Fruit fly (Drosophila melanogaster) whole organism, embryonic: Measurements from ENCODE around the gene Rab23.
A peak's percentile ranks its signal among the peaks of the same experiment; 100 is the strongest.

ENCODE experiments used
- Adf1 ChIP-seq: fragments of 200-800 bp; sonication (Bioruptor generic); IDR thresholded peaks from 2 replicates; pipeline ENCODE4 v1.3.6; 2022; ENCODE audit warnings: missing biosample characterization, missing genetic modification characterization
- Asciz ChIP-seq: fragments of 200-800 bp; sonication (Bioruptor generic); optimal IDR thresholded peaks from 2 replicates; lab custom pipeline; 2017; ENCODE audit warnings: missing biosample characterization, mild to moderate bottlenecking, missing genetic modification characterization, missing genetic modification reagents
- CG11504 ChIP-seq: fragments of 200-800 bp; sonication (Bioruptor generic); optimal IDR thresholded peaks from 3 replicates; lab custom pipeline; 2019; ENCODE audit warnings: missing biosample characterization, mild to moderate bottlenecking, missing genetic modification characterization, moderate library complexity
- CG12219 ChIP-seq: fragments of 200-800 bp; sonication (Bioruptor generic); optimal IDR thresholded peaks from 3 replicates; lab custom pipeline; 2018; ENCODE audit warnings: missing biosample characterization, mild to moderate bottlenecking, missing genetic modification characterization
- CG12659 ChIP-seq: fragments of 200-800 bp; sonication (Bioruptor generic); optimal IDR thresholded peaks from 3 replicates; lab custom pipeline; 2017; ENCODE audit warnings: mild to moderate bottlenecking, missing biosample characterization, missing genetic modification reagents, missing genetic modification characterization
- CG13775 ChIP-seq: fragments of 200-800 bp; sonication (Bioruptor generic); optimal IDR thresholded peaks from 3 replicates; lab custom pipeline; 2017; ENCODE audit warnings: missing biosample characterization, mild to moderate bottlenecking, missing genetic modification characterization
- CG13894 ChIP-seq: fragments of 200-800 bp; sonication (Bioruptor generic); optimal IDR thresholded peaks from 3 replicates; lab custom pipeline; 2018; ENCODE audit warnings: missing biosample characterization, mild to moderate bottlenecking, missing genetic modification characterization, moderate library complexity
- CG14050 ChIP-seq: fragments of 200-800 bp; sonication (Bioruptor generic); IDR thresholded peaks from 3 replicates; pipeline ENCODE4 v1.3.6; 2022; ENCODE audit warnings: missing biosample characterization, missing genetic modification characterization
- CG14441 ChIP-seq: fragments of 200-800 bp; sonication (Bioruptor generic); IDR thresholded peaks from 2 replicates; pipeline ENCODE4 v1.3.6; 2022; ENCODE audit warnings: missing biosample characterization, missing genetic modification characterization
- CG15269 ChIP-seq: fragments of 200-800 bp; sonication (Bioruptor generic); optimal IDR thresholded peaks from 2 replicates; lab custom pipeline; 2018; ENCODE audit warnings: missing biosample characterization, mild to moderate bottlenecking, missing genetic modification characterization, moderate library complexity
- CG15514 ChIP-seq: fragments of 200-800 bp; sonication (Bioruptor generic); optimal IDR thresholded peaks from 3 replicates; lab custom pipeline; 2017; ENCODE audit warnings: missing biosample characterization, missing genetic modification characterization, mild to moderate bottlenecking, moderate library complexity, missing genetic modification reagents
- CG18476 ChIP-seq: fragments of 200-800 bp; sonication (Bioruptor generic); optimal IDR thresholded peaks from 2 replicates; lab custom pipeline; 2016; ENCODE audit warnings: missing biosample characterization, mild to moderate bottlenecking, missing genetic modification characterization
- CG18764 ChIP-seq: fragments of 200-800 bp; sonication (Bioruptor generic); optimal IDR thresholded peaks from 3 replicates; lab custom pipeline; 2016; ENCODE audit warnings: missing biosample characterization, missing genetic modification characterization
- CG32772 ChIP-seq: fragments of 200-800 bp; sonication (Bioruptor generic); IDR thresholded peaks from 2 replicates; pipeline ENCODE4 v1.3.6; 2022; ENCODE audit warnings: missing biosample characterization, missing genetic modification characterization
- CG3838 ChIP-seq: fragments of 200-800 bp; sonication (Bioruptor generic); optimal IDR thresholded peaks from 3 replicates; lab custom pipeline; 2016; ENCODE audit warnings: missing biosample characterization, missing genetic modification characterization
- CG4424 ChIP-seq: fragments of 200-800 bp; sonication (Bioruptor generic); optimal IDR thresholded peaks from 3 replicates; lab custom pipeline; 2016; ENCODE audit warnings: missing biosample characterization, missing genetic modification characterization
- CG4730 ChIP-seq: fragments of 200-800 bp; sonication (Bioruptor generic); IDR thresholded peaks from 2 replicates; pipeline ENCODE4 v1.3.6; 2022; ENCODE audit warnings: missing biosample characterization, missing genetic modification characterization
- CG7786 ChIP-seq: fragments of 200-800 bp; sonication (Bioruptor generic); optimal IDR thresholded peaks from 2 replicates; lab custom pipeline; 2016; ENCODE audit warnings: missing biosample characterization, missing genetic modification characterization
- CHES-1-like ChIP-seq: fragments of 200-800 bp; sonication (Bioruptor generic); optimal IDR thresholded peaks from 2 replicates; lab custom pipeline; 2016; ENCODE audit warnings: missing biosample characterization, missing genetic modification characterization
- Dbx ChIP-seq: fragments of 200-800 bp; sonication (Bioruptor generic); IDR thresholded peaks from 3 replicates; pipeline ENCODE4 v1.3.6; 2022; ENCODE audit warnings: missing biosample characterization, missing genetic modification characterization
- Doc3 ChIP-seq: fragments of 200-800 bp; sonication (Bioruptor generic); IDR thresholded peaks from 3 replicates; pipeline ENCODE4 v1.3.6; 2022; ENCODE audit warnings: missing biosample characterization, missing genetic modification characterization; ENCODE audit not compliant: partially characterized antibody
- ERR ChIP-seq: fragments of 200-800 bp; sonication (Bioruptor generic); optimal IDR thresholded peaks from 2 replicates; lab custom pipeline; 2016; ENCODE audit warnings: missing biosample characterization, missing genetic modification characterization
- Eip74EF ChIP-seq, 2 experiments: fragments of 200-800 bp in 1 of 2; fragments of >200 bp in 1 of 2; sonication (Bioruptor generic) in 1 of 2; optimal IDR thresholded peaks; 2 replicates each; lab custom pipeline; 2017 to 2019; ENCODE audit warnings: missing biosample characterization in 2 of 2, missing genetic modification characterization in 2 of 2, mild to moderate bottlenecking in 1 of 2, moderate library complexity in 1 of 2
- Fer1 ChIP-seq: fragments of 200-800 bp; sonication (Bioruptor generic); optimal IDR thresholded peaks from 2 replicates; lab custom pipeline; 2017; ENCODE audit warnings: missing biosample characterization, mild to moderate bottlenecking, missing genetic modification characterization
- Hey ChIP-seq: fragments of 200-800 bp; sonication (Bioruptor generic); optimal IDR thresholded peaks from 3 replicates; lab custom pipeline; 2018; ENCODE audit warnings: missing biosample characterization, mild to moderate bottlenecking, missing genetic modification characterization
- Hr78 ChIP-seq, 2 experiments: fragments of 200-800 bp in 1 of 2; fragments of >200 bp in 1 of 2; sonication (Bioruptor generic) in 1 of 2; optimal IDR thresholded peaks; 2 replicates each; lab custom pipeline; 2017 to 2019; ENCODE audit warnings: missing biosample characterization in 2 of 2, missing genetic modification characterization in 2 of 2, mild to moderate bottlenecking in 1 of 2, moderate library complexity in 1 of 2
- Neu2 ChIP-seq: fragments of 200-800 bp; sonication (Bioruptor generic); optimal IDR thresholded peaks from 3 replicates; lab custom pipeline; 2016; ENCODE audit warnings: missing biosample characterization, missing genetic modification characterization, borderline replicate concordance
- Optix ChIP-seq: fragments of 200-800 bp; sonication (Bioruptor generic); IDR thresholded peaks from 3 replicates; pipeline ENCODE4 v1.3.6; 2022; ENCODE audit warnings: missing biosample characterization, missing genetic modification characterization
- Ptx1 ChIP-seq: fragments of 200-800 bp; sonication (Bioruptor generic); IDR thresholded peaks from 2 replicates; pipeline ENCODE4 v1.3.6; 2022; ENCODE audit warnings: missing biosample characterization, missing genetic modification characterization
- Xrp1 ChIP-seq: fragments of 200-800 bp; sonication (Bioruptor generic); IDR thresholded peaks from 2 replicates; pipeline ENCODE4 v1.3.6; 2022; ENCODE audit warnings: missing biosample characterization, missing genetic modification characterization
- abd-A ChIP-seq: fragments of 200-800 bp; sonication (Bioruptor generic); optimal IDR thresholded peaks from 3 replicates; lab custom pipeline; 2019; ENCODE audit warnings: missing biosample characterization, mild to moderate bottlenecking, missing genetic modification characterization, moderate library complexity
- ase ChIP-seq: fragments of 200-800 bp; sonication (Bioruptor generic); IDR thresholded peaks from 3 replicates; pipeline ENCODE4 v1.3.6; 2022; ENCODE audit warnings: missing biosample characterization, missing genetic modification characterization
- croc ChIP-seq: fragments of 200-800 bp; sonication (Bioruptor generic); conservative IDR thresholded peaks from 3 replicates; pipeline ENCODE4 v1.3.6; 2022; ENCODE audit warnings: missing biosample characterization, missing genetic modification characterization
- fd64A ChIP-seq: fragments of 200-800 bp; sonication (Bioruptor generic); optimal IDR thresholded peaks from 3 replicates; lab custom pipeline; 2018; ENCODE audit warnings: missing biosample characterization, mild to moderate bottlenecking, missing genetic modification characterization
- grau ChIP-seq: fragments of 200-800 bp; optimal IDR thresholded peaks from 3 replicates; lab custom pipeline; 2019; ENCODE audit warnings: missing biosample characterization, mild to moderate bottlenecking, missing genetic modification characterization, moderate library complexity
- her ChIP-seq: fragments of 200-800 bp; sonication (Bioruptor generic); optimal IDR thresholded peaks from 2 replicates; lab custom pipeline; 2016; ENCODE audit warnings: missing biosample characterization, missing genetic modification characterization
- kay ChIP-seq: fragments of 200-800 bp; sonication (Bioruptor generic); optimal IDR thresholded peaks from 2 replicates; lab custom pipeline; 2016; ENCODE audit warnings: missing biosample characterization, missing genetic modification characterization
- mirr ChIP-seq: fragments of 200-800 bp; sonication (Bioruptor generic); optimal IDR thresholded peaks from 3 replicates; lab custom pipeline; 2018; ENCODE audit warnings: missing biosample characterization, mild to moderate bottlenecking, missing genetic modification characterization
- pnt ChIP-seq: fragments of 200-800 bp; sonication (Bioruptor generic); optimal IDR thresholded peaks from 3 replicates; lab custom pipeline; 2016; ENCODE audit warnings: missing biosample characterization, missing genetic modification characterization
- ranshi ChIP-seq: fragments of 200-800 bp; sonication (Bioruptor generic); IDR thresholded peaks from 2 replicates; pipeline ENCODE4 v1.3.6; 2022; ENCODE audit warnings: missing biosample characterization, missing genetic modification characterization
- row ChIP-seq: fragments of 200-800 bp; sonication (Bioruptor generic); IDR thresholded peaks from 3 replicates; pipeline ENCODE4 v1.3.6; 2022; ENCODE audit warnings: missing biosample characterization, missing genetic modification characterization
- so ChIP-seq: fragments of 200-800 bp; sonication (Bioruptor generic); IDR thresholded peaks from 3 replicates; pipeline ENCODE4 v1.3.6; 2022; ENCODE audit warnings: missing biosample characterization, missing genetic modification characterization
- tna ChIP-seq: fragments of 200-800 bp; sonication (Bioruptor generic); IDR thresholded peaks from 2 replicates; pipeline ENCODE4 v1.3.6; 2022; ENCODE audit warnings: missing biosample characterization, missing genetic modification characterization; ENCODE audit not compliant: partially characterized antibody
- wor ChIP-seq: fragments of 200-800 bp; sonication (Bioruptor generic); IDR thresholded peaks from 2 replicates; pipeline ENCODE4 v1.3.6; 2022; ENCODE audit warnings: missing biosample characterization, missing genetic modification characterization
- zfh1 ChIP-seq: fragments of 200-800 bp; sonication (Bioruptor generic); IDR thresholded peaks from 3 replicates; pipeline ENCODE4 v1.3.6; 2022; ENCODE audit warnings: missing biosample characterization, missing genetic modification characterization

Rab23 gene

DNA sequence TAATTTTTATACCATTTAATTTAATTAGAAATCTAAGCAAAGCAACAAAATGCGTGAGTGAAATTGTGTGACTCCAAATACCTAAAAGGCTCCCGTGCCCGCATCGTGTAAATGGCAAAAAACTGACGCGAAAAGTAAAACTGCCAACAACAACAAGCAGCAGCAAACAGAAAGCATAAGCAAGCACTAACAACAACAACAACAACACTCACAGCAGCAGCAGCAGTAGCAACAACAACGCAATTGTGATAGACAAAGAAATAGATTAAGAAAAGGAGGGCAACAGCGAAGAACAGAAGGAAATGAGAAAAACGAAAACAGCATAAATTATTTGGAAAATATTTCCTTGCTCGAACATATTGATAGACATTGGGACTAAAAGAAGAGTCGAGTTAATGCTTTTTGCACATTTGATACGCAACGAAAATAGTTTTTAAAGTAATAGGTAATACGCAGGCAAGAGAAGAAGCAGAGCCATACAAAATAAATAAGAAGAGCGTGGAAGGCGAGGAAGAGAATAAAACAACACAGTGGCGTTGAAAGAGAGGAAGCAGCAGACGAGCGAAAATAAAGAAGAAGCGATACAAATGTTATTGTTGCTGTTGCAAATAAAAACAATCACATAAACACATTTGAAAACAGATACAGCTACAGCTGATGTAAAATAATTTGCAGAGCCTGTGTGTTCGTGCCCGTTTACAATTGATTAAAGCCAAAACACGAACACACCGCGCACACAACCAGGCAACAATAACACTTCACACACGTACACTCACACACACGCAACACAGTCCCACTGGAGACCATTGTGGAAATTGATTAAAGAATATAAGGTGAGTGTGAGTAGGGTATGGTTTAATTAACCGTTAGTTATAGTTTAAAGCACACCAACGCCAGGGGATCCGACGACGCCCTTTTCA, 15.2 kb downstream of the Rab23 start (continued):
- no peak for TF ChIP-seq Eip74EF (GFP tag; optimal IDR thresholded peaks at IDR 0.05; lab: Kevin White, UChicago)
- TF ChIP-seq CG3838 = no peak
- no peak for TF ChIP-seq Dbx (GFP tag; lab: Robert Waterston, UW)
- peak; percentile 36 for TF ChIP-seq mirr (GFP tag; lab: Kevin White, UChicago)
- TF ChIP-seq Asciz (GFP tag; lab: Kevin White, UChicago) = no peak
- no peak for TF ChIP-seq CG12659 (GFP tag; lab: Kevin White, UChicago)
- no peak for TF ChIP-seq CG7786 (GFP tag; lab: Kevin White, UChicago)
- TF ChIP-seq pnt (GFP tag; lab: Kevin White, UChicago) = no peak
- no peak for TF ChIP-seq so (GFP tag; lab: Robert Waterston, UW)
- no peak for TF ChIP-seq CHES-1-like (GFP tag; lab: Kevin White, UChicago)
- TF ChIP-seq ERR = peak; percentile 11
- no peak for TF ChIP-seq CG12219 (GFP tag; lab: Kevin White, UChicago)
- TF ChIP-seq Fer1 = peak; percentile 5

DNA sequence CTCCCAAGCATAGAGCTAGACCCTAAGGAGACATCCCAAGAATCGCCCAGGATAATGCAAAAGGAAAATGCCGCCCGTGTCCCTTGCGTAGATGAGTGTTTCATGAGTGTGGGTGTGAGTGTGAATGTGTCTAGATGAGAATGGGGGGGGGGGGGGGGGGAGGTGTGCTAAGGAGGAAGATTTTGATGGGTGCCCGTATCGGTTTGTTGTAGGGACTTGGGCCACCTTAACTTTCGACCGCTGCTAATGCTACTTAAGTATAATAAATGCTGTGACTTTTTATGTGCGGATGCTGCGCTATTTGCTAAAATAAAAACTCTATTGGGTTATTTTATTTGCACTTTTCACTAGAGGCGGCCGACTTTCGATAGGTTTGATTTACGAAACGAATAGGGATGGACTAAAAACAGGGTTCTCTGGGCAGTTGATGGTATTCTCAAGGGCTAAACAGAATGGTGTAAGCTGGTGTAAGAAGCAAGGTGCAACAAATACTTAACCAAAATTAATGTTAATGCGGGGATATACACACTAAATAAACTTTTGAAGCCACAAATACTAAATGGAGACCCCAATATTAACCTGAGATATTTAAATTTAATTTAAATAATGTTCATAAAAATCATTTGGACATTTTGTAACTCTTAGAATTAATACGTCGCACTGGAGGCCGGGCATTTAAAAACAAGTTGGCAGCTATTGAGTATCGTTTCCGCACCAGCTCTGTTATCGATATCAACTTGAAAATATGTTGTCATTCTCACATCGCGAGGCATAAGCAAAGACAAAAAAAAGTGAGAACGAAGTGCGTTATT, 16.1 kb downstream of the Rab23 start, which contains the start of the genes Xe7 and Atg17:
Xe7 (minus strand) TSS at position 407 of the 812 bp plus-strand sequence.
Atg17 (plus strand) TSS at position 786 of the 812 bp plus-strand sequence.
- TF ChIP-seq Ptx1 (GFP tag; lab: Robert Waterston, UW) = peak; percentile 95
- TF ChIP-seq croc = peak; percentile 87
- peak; percentile 93 for TF ChIP-seq grau (tag; lab: Kevin White, UChicago)
- TF ChIP-seq her = peak; percentile 62
- TF ChIP-seq kay (GFP tag; lab: Kevin White, UChicago) = peak; percentile 76
- peak; percentile 95 for TF ChIP-seq row (GFP tag; lab: Robert Waterston, UW)
- peak; percentile 75; the same call in 1 of the 3 replicates for TF ChIP-seq so (GFP tag; lab: Robert Waterston, UW)
- TF ChIP-seq CG15514 (GFP tag; lab: Kevin White, UChicago) = peak; percentile 85
- no peak for TF ChIP-seq Hr78 (GFP tag; optimal IDR thresholded peaks at IDR 0.05; lab: Kevin White, UChicago)
- peak; percentile 89 for TF ChIP-seq CG13894 (tag; lab: Kevin White, UChicago)
- peak; percentile 81 for TF ChIP-seq Optix
- TF ChIP-seq fd64A (GFP tag; lab: Kevin White, UChicago) = no peak
- TF ChIP-seq CG14050 (GFP tag; lab: Robert Waterston, UW) = peak; percentile 83
- peak; percentile 85 for TF ChIP-seq wor (GFP tag; lab: Robert Waterston, UW)
- peak; percentile 34; the same call in 1 of the 2 replicates for TF ChIP-seq Adf1 (GFP tag; lab: Robert Waterston, UW)
- TF ChIP-seq Doc3 (GFP tag; lab: Robert Waterston, UW) = peak; percentile 39; the same call in 1 of the 3 replicates
- TF ChIP-seq CG15269 (tag; lab: Kevin White, UChicago) = peak; percentile 94
- TF ChIP-seq abd-A (tag; lab: Kevin White, UChicago) = no peak
- TF ChIP-seq tna (GFP tag; lab: Robert Waterston, UW) = no peak
- peak; percentile 93 for TF ChIP-seq CG14441
- TF ChIP-seq Xrp1 (GFP tag; lab: Robert Waterston, UW) = peak; percentile 85
- TF ChIP-seq CG18764 (GFP tag; lab: Kevin White, UChicago) = peak; percentile 86
- TF ChIP-seq CG18476 = peak; percentile 81
- TF ChIP-seq CG4424 (GFP tag; lab: Kevin White, UChicago) = peak; percentile 93
- peak; percentile 95 for TF ChIP-seq CG13775 (GFP tag; lab: Kevin White, UChicago)
- TF ChIP-seq CG32772 (GFP tag; lab: Robert Waterston, UW) = peak; percentile 91
- peak; percentile 86 for TF ChIP-seq zfh1 (GFP tag; lab: Robert Waterston, UW)
- peak; percentile 90 for TF ChIP-seq CG4730 (GFP tag; lab: Robert Waterston, UW)
- TF ChIP-seq Neu2 = peak; percentile 27
- peak; percentile 90; the same call in 1 of the 2 replicates for TF ChIP-seq ranshi (GFP tag; lab: Robert Waterston, UW)
- peak; percentile 85 for TF ChIP-seq ase (GFP tag; lab: Robert Waterston, UW)
- peak; percentile 76 for TF ChIP-seq Hey
- TF ChIP-seq CG11504 = peak; percentile 90
